Worm (Caenorhabditis elegans): ENCODE data around the gene lbp-4.

DNA sequence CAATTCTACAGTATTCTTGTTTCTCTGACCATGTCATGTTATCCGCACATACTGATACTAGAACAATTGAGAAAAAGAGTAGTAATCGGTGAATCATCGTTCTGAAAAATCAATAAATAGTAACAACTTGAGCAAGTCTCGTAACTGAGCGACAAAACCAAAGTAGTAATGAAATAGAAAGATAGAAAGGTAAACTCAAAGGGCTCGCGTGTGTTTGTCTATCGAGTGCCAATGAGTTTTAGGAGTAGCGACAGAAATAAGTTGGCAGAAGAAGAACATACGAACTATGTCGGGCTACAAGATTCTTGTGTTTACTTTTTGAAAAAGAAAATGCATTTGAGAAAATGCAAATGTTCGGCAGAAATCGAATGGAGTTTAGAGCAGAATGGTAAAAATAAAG lies 19.1 kb downstream of the lbp-4 start, which contains the start of gene C37C3.12:
- no peak for TF ChIP-seq attf-5 (GFP tag; optimal IDR thresholded peaks at IDR 0.05)
- no peak for TF ChIP-seq ceh-58 (GFP tag; IDR thresholded peaks at IDR 0.05)
- TF ChIP-seq rpc-1 (optimal IDR thresholded peaks at IDR 0.05) = no peak
- TF ChIP-seq rpc-1 (tag; optimal IDR thresholded peaks at IDR 0.05) = no peak
- TF ChIP-seq rcor-1 (GFP tag; IDR thresholded peaks at IDR 0.05) = no peak
- TF ChIP-seq snpc-4 (GFP tag; optimal IDR thresholded peaks at IDR 0.05) = no peak
- TF ChIP-seq snpc-4 (tag; optimal IDR thresholded peaks at IDR 0.05) = no peak
- no peak for TF ChIP-seq F39B2.1 (GFP tag; IDR thresholded peaks at IDR 0.05)
- TF ChIP-seq atf-7 (tag; optimal IDR thresholded peaks at IDR 0.05) = no peak
- no peak for TF ChIP-seq nhr-27 (tag; optimal IDR thresholded peaks at IDR 0.05)
- TF ChIP-seq nhr-179 (tag; optimal IDR thresholded peaks at IDR 0.05) = no peak

Measured in whole organism, young adult.